Worm (Caenorhabditis elegans) whole organism, L4 larva: Measurements from ENCODE around the gene Y116A8A.4.

Source experiments
- F49E8.2 ChIP-seq: sonication (generic microtip); optimal IDR thresholded peaks from 2 replicates; lab custom pipeline; 2016; ENCODE audit warnings: missing compliant biosample characterization, mild to moderate bottlenecking, missing genetic modification characterization, borderline replicate concordance
- attf-4 ChIP-seq: sonication (generic microtip); optimal IDR thresholded peaks from 3 replicates; lab custom pipeline; 2017; ENCODE audit warnings: missing biosample characterization, missing genetic modification characterization
- ceh-44 ChIP-seq: fragments of 200-800 bp; sonication (Bioruptor generic); IDR thresholded peaks from 2 replicates; pipeline ENCODE4 v1.3.6; 2022; ENCODE audit warnings: missing genetic modification reagents, missing genetic modification characterization, missing compliant biosample characterization
- cey-2 ChIP-seq: sonication (generic microtip); optimal IDR thresholded peaks from 3 replicates; lab custom pipeline; 2017; ENCODE audit warnings: missing genetic modification characterization, mild to moderate bottlenecking, missing compliant biosample characterization, antibody characterized with exemption, borderline replicate concordance; ENCODE audit not compliant: insufficient read depth
- dmd-6 ChIP-seq: fragments of 200-800 bp; sonication (Bioruptor generic); IDR thresholded peaks from 2 replicates; pipeline ENCODE4 v1.3.6; 2022; ENCODE audit warnings: missing genetic modification reagents, missing genetic modification characterization, missing compliant biosample characterization
- dpl-1 ChIP-seq: fragments of 150-350 bp; optimal IDR thresholded peaks from 2 replicates; lab custom pipeline; 2014; ENCODE audit warnings: missing biosample characterization, missing genetic modification reagents, missing genetic modification characterization
- egl-27 ChIP-seq: sonication (generic microtip); optimal IDR thresholded peaks from 3 replicates; lab custom pipeline; 2017; ENCODE audit warnings: missing biosample characterization, missing genetic modification reagents, missing genetic modification characterization
- fkh-10 ChIP-seq: fragments of 150-350 bp; optimal IDR thresholded peaks from 2 replicates; lab custom pipeline; 2014; ENCODE audit warnings: missing biosample characterization, missing genetic modification reagents, missing genetic modification characterization
- hlh-30 ChIP-seq: sonication (generic microtip); optimal IDR thresholded peaks from 2 replicates; lab custom pipeline; 2017; ENCODE audit warnings: antibody characterized with exemption, mild to moderate bottlenecking, missing genetic modification characterization, missing compliant biosample characterization; ENCODE audit not compliant: insufficient read depth
- lin-29 ChIP-seq: fragments of 200-800 bp; sonication (Bioruptor generic); IDR thresholded peaks from 2 replicates; pipeline ENCODE4 v1.3.6; 2022; ENCODE audit warnings: missing genetic modification reagents, missing genetic modification characterization, missing compliant biosample characterization
- lin-38 ChIP-seq: fragments of 200-800 bp; sonication (Bioruptor generic); IDR thresholded peaks from 2 replicates; pipeline ENCODE4 v1.3.6; 2022; ENCODE audit warnings: missing genetic modification reagents, missing genetic modification characterization, missing compliant biosample characterization
- madf-9 ChIP-seq: fragments of 200-800 bp; sonication (Bioruptor generic); conservative IDR thresholded peaks from 2 replicates; pipeline ENCODE4 v1.3.6; 2022; ENCODE audit warnings: missing genetic modification reagents, missing genetic modification characterization, missing compliant biosample characterization
- mep-1 ChIP-seq: fragments of 150-350 bp; sonication (generic microtip); optimal IDR thresholded peaks from 3 replicates; lab custom pipeline; 2014; ENCODE audit warnings: missing biosample characterization, missing genetic modification characterization
- mxl-3 ChIP-seq: fragments of 200-800 bp; sonication (Bioruptor generic); optimal IDR thresholded peaks from 2 replicates; lab custom pipeline; 2018; ENCODE audit warnings: mild to moderate bottlenecking, missing genetic modification characterization, missing compliant biosample characterization
- nhr-10 ChIP-seq: fragments of 150-350 bp; optimal IDR thresholded peaks from 2 replicates; lab custom pipeline; 2014; ENCODE audit warnings: missing biosample characterization, missing genetic modification characterization
- nhr-28 ChIP-seq: fragments of 150-350 bp; optimal IDR thresholded peaks from 2 replicates; lab custom pipeline; 2014; ENCODE audit warnings: missing biosample characterization, missing genetic modification characterization
- nhr-6 ChIP-seq: fragments of 150-350 bp; optimal IDR thresholded peaks from 2 replicates; lab custom pipeline; 2014; ENCODE audit warnings: missing biosample characterization, missing genetic modification characterization
- nhr-77 ChIP-seq: fragments of 150-350 bp; optimal IDR thresholded peaks from 2 replicates; lab custom pipeline; 2014; ENCODE audit warnings: missing biosample characterization, missing genetic modification characterization
- pqm-1 ChIP-seq: sonication (generic microtip); optimal IDR thresholded peaks from 2 replicates; lab custom pipeline; 2017; ENCODE audit warnings: missing biosample characterization, missing genetic modification characterization
- rbr-2 ChIP-seq: sonication (generic microtip); optimal IDR thresholded peaks from 2 replicates; lab custom pipeline; 2016; ENCODE audit warnings: missing genotype, missing genetic modification characterization, missing compliant biosample characterization
- set-16 ChIP-seq: fragments of 200-800 bp; sonication (Bioruptor generic); IDR thresholded peaks from 2 replicates; pipeline ENCODE4 v1.3.6; 2022; ENCODE audit warnings: missing genetic modification reagents, missing genetic modification characterization, missing compliant biosample characterization
- snpc-1.2 ChIP-seq: fragments of 200-800 bp; sonication (Bioruptor generic); IDR thresholded peaks from 2 replicates; pipeline ENCODE4 v1.3.6; 2022; ENCODE audit warnings: missing genetic modification reagents, missing genetic modification characterization, missing compliant biosample characterization
- spr-3 ChIP-seq: fragments of 200-800 bp; sonication (Bioruptor generic); optimal IDR thresholded peaks from 2 replicates; lab custom pipeline; 2018; ENCODE audit warnings: mild to moderate bottlenecking, missing genetic modification characterization, missing compliant biosample characterization
- vab-7 ChIP-seq: fragments of 200-800 bp; sonication (Bioruptor generic); IDR thresholded peaks from 2 replicates; pipeline ENCODE4 v1.3.6; 2022; ENCODE audit warnings: missing genetic modification reagents, missing genetic modification characterization, missing compliant biosample characterization
- zfp-3 ChIP-seq: fragments of 200-800 bp; sonication (Bioruptor generic); conservative IDR thresholded peaks from 2 replicates; pipeline ENCODE4 v1.3.6; 2022; ENCODE audit warnings: missing genetic modification reagents, missing genetic modification characterization, missing compliant biosample characterization
- zip-11 ChIP-seq: fragments of 200-800 bp; sonication (Bioruptor generic); IDR thresholded peaks from 2 replicates; pipeline ENCODE4 v1.3.6; 2022; ENCODE audit warnings: missing genetic modification characterization, missing compliant biosample characterization

Gene Y116A8A.4

ce11 chrIV:16865487-16865886 lies 42.9 kb downstream of the Y116A8A.4 start, which contains the start of gene gtsf-1 (continued):
- TF ChIP-seq hlh-30 (tag; lab: Kevin White, UChicago) (peak; percentile 33), zfp-3 (GFP tag; lab: Robert Waterston, UW) (0 out of 2 replicates have a peak, but pooled peaks have one; percentile 59), egl-27 (tag; lab: Kevin White, UChicago) (no peak), dpl-1 (GFP tag; lab: Kevin White, UChicago) (peak; percentile 67), cey-2 (tag; lab: Kevin White, UChicago) (no peak), nhr-6 (tag; lab: Kevin White, UChicago) (peak; percentile 80), nhr-77 (tag; lab: Kevin White, UChicago) (peak; percentile 83), vab-7 (GFP tag; lab: Robert Waterston, UW) (peak; percentile 60), madf-9 (0 out of 2 replicates have a peak, but pooled peaks have one; percentile 10), mep-1 (tag; lab: Kevin White, UChicago) (peak; percentile 88), dmd-6 (GFP tag; lab: Robert Waterston, UW) (peak; percentile 59; the same call in 1 of the 2 replicates), spr-3 (GFP tag; lab: Kevin White, UChicago) (peak; percentile 16), F49E8.2 (tag; lab: Kevin White, UChicago) (peak; percentile 60)

- TF ChIP-seq lin-38 (GFP tag; lab: Robert Waterston, UW), result 0 out of 2 replicates have a peak, but pooled peaks have one; percentile 25
- TF ChIP-seq snpc-1.2, result peak; percentile 43; the same call in 1 of the 2 replicates
- TF ChIP-seq, all 104 proteins: peak for 2; not testable (repeated sequence) for 102
Observed at ce11 chrIV:16866487-16866886, 43.9 kb downstream of the Y116A8A.4 start.

DNA sequence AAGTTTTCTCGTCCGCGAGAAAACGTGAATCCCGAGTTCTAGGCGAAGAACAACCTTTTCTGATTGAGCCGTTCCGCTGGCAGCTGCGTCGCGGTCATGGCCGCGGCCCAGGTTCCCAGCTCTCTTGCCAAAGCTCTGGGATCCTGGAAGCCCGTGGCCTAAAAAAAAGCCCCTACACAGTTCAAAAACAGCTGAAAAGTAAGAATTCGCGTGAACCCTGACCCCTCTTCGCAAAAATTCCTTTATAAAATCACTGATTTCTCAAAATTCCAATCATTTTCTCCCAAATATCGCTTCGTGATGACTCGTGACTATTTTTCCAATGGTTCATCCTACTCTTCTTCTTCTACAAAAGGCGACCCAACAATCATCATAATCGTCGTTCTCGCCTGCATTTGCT lies 44.6 kb downstream of the Y116A8A.4 start, which contains the start of gene T06A10.107:
T06A10.107 (plus strand) TSS at position 301 of the 400 bp plus-strand sequence.
- no peak for TF ChIP-seq mxl-3 (GFP tag; lab: Kevin White, UChicago)
- TF ChIP-seq set-16 (GFP tag; lab: Robert Waterston, UW), result peak; percentile 67

DNA sequence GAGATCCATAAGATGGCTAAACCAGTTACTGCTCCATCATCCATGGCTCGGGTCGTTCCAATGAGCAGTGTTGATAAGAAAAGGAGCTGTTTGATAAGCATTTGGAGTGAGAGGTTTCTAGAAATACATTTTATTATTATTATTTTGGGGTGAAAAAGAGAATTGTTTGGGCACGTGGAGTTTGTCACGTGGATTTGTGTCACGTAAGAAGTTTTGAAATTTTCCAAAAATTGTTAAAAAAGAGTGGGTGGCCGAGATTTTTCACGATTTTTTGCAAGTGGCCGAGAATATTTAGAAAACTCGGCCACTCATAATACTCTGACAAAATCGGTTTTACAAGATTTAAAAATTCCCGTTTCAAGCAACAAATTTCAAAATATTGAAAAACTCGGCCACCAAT lies 46.3 kb downstream of the Y116A8A.4 start, which contains the start of gene T06A10.106:
T06A10.106 (minus strand) TSS at position 101 of the 400 bp plus-strand sequence.
- no peak for TF ChIP-seq lin-29 (GFP tag; lab: Robert Waterston, UW)
- TF ChIP-seq mxl-3 (GFP tag; lab: Kevin White, UChicago), result no peak
- TF ChIP-seq pqm-1, result no peak
- no peak for TF ChIP-seq snpc-1.2
- no peak for TF ChIP-seq attf-4 (tag; lab: Kevin White, UChicago)
- no peak for TF ChIP-seq zip-11 (GFP tag; lab: Robert Waterston, UW)
- no peak for TF ChIP-seq ceh-44 (GFP tag; lab: Robert Waterston, UW)
- TF ChIP-seq nhr-10, result no peak
- no peak for TF ChIP-seq cey-2 (tag; lab: Kevin White, UChicago)
- no peak for TF ChIP-seq rbr-2 (tag; lab: Kevin White, UChicago)
- no peak for TF ChIP-seq fkh-10 (GFP tag; lab: Kevin White, UChicago)
- no peak for TF ChIP-seq nhr-28
- TF ChIP-seq, all 104 proteins: peak for 0
